Fruit fly (Drosophila melanogaster): ENCODE results near the gene CG15012.
A peak's percentile ranks its signal among the peaks of the same experiment; 100 is the strongest.

Gene CG15012

dm6 chr3L:4293711-4294110, 1.7 kb upstream of the CG15012 start:
- TF ChIP-seq CG8478 (optimal IDR thresholded peaks at IDR 0.05) (no peak), CTCF (optimal IDR thresholded peaks at IDR 0.05) (no peak)

- TF ChIP-seq CG8478 (optimal IDR thresholded peaks at IDR 0.05): no peak
- no peak for TF ChIP-seq CTCF (optimal IDR thresholded peaks at IDR 0.05)
Observed at dm6 chr3L:4293304-4293703, 1.3 kb upstream of the CG15012 start.

- TF ChIP-seq CTCF (optimal IDR thresholded peaks at IDR 0.05): no peak
- TF ChIP-seq CG8478 (optimal IDR thresholded peaks at IDR 0.05): no peak
Observed at dm6 chr3L:4288591-4289056, 3.4 kb downstream of the CG15012 start, which contains the start of gene Hexo1. Gene Hexo1 (plus strand): TSS chr3L:4288641.

dm6 chr3L:4286784-4287183, 5.3 kb downstream of the CG15012 start, which contains the start of gene TfIIEbeta:
Gene TfIIEbeta (plus strand): TSS chr3L:4287038.
- TF ChIP-seq CTCF (optimal IDR thresholded peaks at IDR 0.05): no peak
- TF ChIP-seq CG8478 (optimal IDR thresholded peaks at IDR 0.05): no peak

dm6 chr3L:4283428-4284089, 8.5 kb downstream of the CG15012 start, which contains the start of the genes srw and CG1316:
Gene srw (minus strand): TSS chr3L:4283478.
Gene CG1316 (plus strand): TSS chr3L:4283851.
- TF ChIP-seq CTCF (optimal IDR thresholded peaks at IDR 0.05) (peak in 1 of 2 experiments; percentile 12), CG8478 (optimal IDR thresholded peaks at IDR 0.05) (no peak)

- TF ChIP-seq CG8478 (optimal IDR thresholded peaks at IDR 0.05): no peak
- TF ChIP-seq CTCF (optimal IDR thresholded peaks at IDR 0.05): peak in 1 of 2 experiments; percentile 33
Observed at dm6 chr3L:4282627-4283026, 9.4 kb downstream of the CG15012 start, which contains the start of gene CG11583. Gene CG11583 (minus strand): TSS chr3L:4282817.

- TF ChIP-seq CG8478 (optimal IDR thresholded peaks at IDR 0.05): no peak
- no peak for TF ChIP-seq CTCF (optimal IDR thresholded peaks at IDR 0.05)
Observed at dm6 chr3L:4277796-4278195, 14.2 kb downstream of the CG15012 start, which contains the start of gene Ctl1. Gene Ctl1 (plus strand): TSS chr3L:4277962.

- TF ChIP-seq CG8478 (optimal IDR thresholded peaks at IDR 0.05) (no peak), CTCF (optimal IDR thresholded peaks at IDR 0.05) (no peak)
Observed at dm6 chr3L:4272167-4272773, 19.8 kb downstream of the CG15012 start.

- TF ChIP-seq CG8478 (optimal IDR thresholded peaks at IDR 0.05) (no peak), CTCF (optimal IDR thresholded peaks at IDR 0.05) (no peak)
Observed at dm6 chr3L:4270949-4271827, 20.9 kb downstream of the CG15012 start.

- TF ChIP-seq CTCF (optimal IDR thresholded peaks at IDR 0.05) (no peak), CG8478 (optimal IDR thresholded peaks at IDR 0.05) (no peak)
Observed at dm6 chr3L:4269920-4270319, 22.1 kb downstream of the CG15012 start.

dm6 chr3L:4269208-4269607, 22.8 kb downstream of the CG15012 start:
- TF ChIP-seq CTCF (optimal IDR thresholded peaks at IDR 0.05) (no peak), CG8478 (optimal IDR thresholded peaks at IDR 0.05) (no peak)

dm6 chr3L:4267403-4267802, 24.6 kb downstream of the CG15012 start, which contains the start of gene CG33764:
Gene CG33764 (minus strand): TSS chr3L:4267503.
- no peak for TF ChIP-seq CG8478 (optimal IDR thresholded peaks at IDR 0.05)
- no peak for TF ChIP-seq CTCF (optimal IDR thresholded peaks at IDR 0.05)

dm6 chr3L:4265836-4266235, 26.2 kb downstream of the CG15012 start:
- TF ChIP-seq CTCF (optimal IDR thresholded peaks at IDR 0.05) (no peak), CG8478 (optimal IDR thresholded peaks at IDR 0.05) (no peak)

dm6 chr3L:4264963-4265362, 27.1 kb downstream of the CG15012 start:
- no peak for TF ChIP-seq CTCF (optimal IDR thresholded peaks at IDR 0.05)
- no peak for TF ChIP-seq CG8478 (optimal IDR thresholded peaks at IDR 0.05)

- TF ChIP-seq CG8478 (optimal IDR thresholded peaks at IDR 0.05) (no peak), CTCF (optimal IDR thresholded peaks at IDR 0.05) (no peak)
Observed at dm6 chr3L:4263502-4263901, 28.5 kb downstream of the CG15012 start, which contains the start of gene CG1273. Gene CG1273 (plus strand): TSS chr3L:4263719.
